Worm (Caenorhabditis elegans) whole organism, L2 larva: ENCODE data around the gene C28A5.1.
A peak's percentile ranks its signal among the peaks of the same experiment; 100 is the strongest.

Experiments used
- C34F6.9 ChIP-seq: fragments of 150-350 bp; optimal IDR thresholded peaks from 2 replicates; lab custom pipeline; 2014; ENCODE audit warnings: missing biosample characterization, missing genetic modification characterization
- F13H6.1 ChIP-seq: sonication (generic microtip); optimal IDR thresholded peaks from 2 replicates; lab custom pipeline; 2016; ENCODE audit warnings: missing genetic modification characterization, missing compliant biosample characterization
- R02D3.7 ChIP-seq: fragments of 150-350 bp; optimal IDR thresholded peaks from 2 replicates; lab custom pipeline; 2014; ENCODE audit warnings: missing biosample characterization, missing genetic modification characterization
- Y55F3AM.14 ChIP-seq: fragments of 200-800 bp; sonication (Bioruptor generic); optimal IDR thresholded peaks from 2 replicates; lab custom pipeline; 2018; ENCODE audit warnings: mild to moderate bottlenecking, missing genetic modification characterization, missing compliant biosample characterization
- ZK546.5 ChIP-seq: sonication (generic microtip); optimal IDR thresholded peaks from 2 replicates; lab custom pipeline; 2017; ENCODE audit warnings: missing biosample characterization, missing genetic modification characterization
- alr-1 ChIP-seq: fragments of 150-350 bp; optimal IDR thresholded peaks from 2 replicates; lab custom pipeline; 2014; ENCODE audit warnings: missing biosample characterization, missing genetic modification characterization
- aly-2 ChIP-seq: fragments of 150-350 bp; optimal IDR thresholded peaks from 2 replicates; lab custom pipeline; 2014; ENCODE audit warnings: missing biosample characterization, missing genetic modification characterization
- ama-1 ChIP-seq: fragments of 150-350 bp; optimal IDR thresholded peaks from 2 replicates; lab custom pipeline; 2018; ENCODE audit warnings: inconsistent platforms
- blmp-1 ChIP-seq: sonication (generic microtip); optimal IDR thresholded peaks from 2 replicates; lab custom pipeline; 2017; ENCODE audit warnings: missing genetic modification characterization, mild to moderate bottlenecking, missing compliant biosample characterization, antibody characterized with exemption, moderate library complexity; ENCODE audit not compliant: insufficient read depth
- ceh-16 ChIP-seq: fragments of 150-350 bp; optimal IDR thresholded peaks from 2 replicates; lab custom pipeline; 2014; ENCODE audit warnings: missing biosample characterization, missing genetic modification characterization
- ceh-82 ChIP-seq: fragments of 150-350 bp; optimal IDR thresholded peaks from 2 replicates; lab custom pipeline; 2014; ENCODE audit warnings: missing biosample characterization, missing genetic modification characterization
- crh-2 ChIP-seq: sonication (generic microtip); optimal IDR thresholded peaks from 2 replicates; lab custom pipeline; 2017; ENCODE audit warnings: missing biosample characterization, missing genetic modification characterization
- dmd-4 ChIP-seq: sonication (generic microtip); optimal IDR thresholded peaks from 2 replicates; lab custom pipeline; 2017; ENCODE audit warnings: missing biosample characterization, missing genetic modification characterization
- egl-27 ChIP-seq: sonication (generic microtip); optimal IDR thresholded peaks from 3 replicates; lab custom pipeline; 2017; ENCODE audit warnings: missing biosample characterization, missing genetic modification reagents, missing genetic modification characterization
- elt-1 ChIP-seq: fragments of 150-350 bp; optimal IDR thresholded peaks from 2 replicates; lab custom pipeline; 2014; ENCODE audit warnings: missing biosample characterization, missing genetic modification characterization
- elt-3 ChIP-seq: sonication (generic microtip); optimal IDR thresholded peaks from 2 replicates; lab custom pipeline; 2017; ENCODE audit warnings: missing biosample characterization, missing genetic modification characterization
- fos-1 ChIP-seq: fragments of 150-350 bp; optimal IDR thresholded peaks from 2 replicates; lab custom pipeline; 2014; ENCODE audit warnings: missing biosample characterization, missing genetic modification characterization
- gmeb-1 ChIP-seq: fragments of 150-350 bp; optimal IDR thresholded peaks from 2 replicates; lab custom pipeline; 2014; ENCODE audit warnings: missing biosample characterization, missing genetic modification characterization
- lin-11 ChIP-seq: fragments of 150-350 bp; sonication (generic microtip); optimal IDR thresholded peaks from 2 replicates; lab custom pipeline; 2014; ENCODE audit warnings: missing biosample characterization, missing genetic modification characterization, inconsistent platforms, mixed read lengths
- lin-13 ChIP-seq: fragments of 150-350 bp; optimal IDR thresholded peaks from 2 replicates; lab custom pipeline; 2014; ENCODE audit warnings: missing biosample characterization, missing genetic modification reagents, missing genetic modification characterization
- lin-39 ChIP-seq: fragments of 150-350 bp; optimal IDR thresholded peaks from 2 replicates; lab custom pipeline; 2014; ENCODE audit warnings: missing biosample characterization, missing genetic modification reagents, missing genetic modification characterization
- lsy-2 ChIP-seq, 2 experiments: fragments of 150-350 bp in 1 of 2; sonication (generic microtip) in 1 of 2; optimal IDR thresholded peaks; 2 replicates each; lab custom pipeline; 2014 to 2017; ENCODE audit warnings: missing biosample characterization in 2 of 2, missing genetic modification characterization in 2 of 2
- mab-5 ChIP-seq: fragments of 150-350 bp; optimal IDR thresholded peaks from 2 replicates; lab custom pipeline; 2014; ENCODE audit warnings: missing biosample characterization, missing genetic modification characterization
- mbf-1 ChIP-seq: sonication (generic microtip); optimal IDR thresholded peaks from 2 replicates; lab custom pipeline; 2017; ENCODE audit warnings: missing biosample characterization, missing genetic modification characterization
- mdl-1 ChIP-seq, 2 experiments: fragments of 150-350 bp in 1 of 2; sonication (generic microtip) in 1 of 2; optimal IDR thresholded peaks; 2 replicates each; lab custom pipeline; 2017; ENCODE audit warnings: missing biosample characterization in 2 of 2, missing genetic modification characterization in 2 of 2
- nhr-10 ChIP-seq: sonication (generic microtip); optimal IDR thresholded peaks from 2 replicates; lab custom pipeline; 2017; ENCODE audit warnings: missing biosample characterization, missing genetic modification characterization
- nhr-11 ChIP-seq: fragments of 150-350 bp; optimal IDR thresholded peaks from 2 replicates; lab custom pipeline; 2014; ENCODE audit warnings: missing biosample characterization, missing genetic modification characterization
- nhr-12 ChIP-seq: fragments of 150-350 bp; optimal IDR thresholded peaks from 2 replicates; lab custom pipeline; 2014; ENCODE audit warnings: missing biosample characterization, missing genetic modification characterization
- nhr-129 ChIP-seq: fragments of 150-350 bp; optimal IDR thresholded peaks from 2 replicates; lab custom pipeline; 2014; ENCODE audit warnings: missing biosample characterization, missing genetic modification characterization
- nhr-21 ChIP-seq: fragments of 150-350 bp; optimal IDR thresholded peaks from 2 replicates; lab custom pipeline; 2014; ENCODE audit warnings: missing biosample characterization, missing genetic modification characterization
- nhr-23 ChIP-seq: fragments of 150-350 bp; optimal IDR thresholded peaks from 2 replicates; lab custom pipeline; 2014; ENCODE audit warnings: missing biosample characterization, missing genetic modification reagents, missing genetic modification characterization
- nhr-237 ChIP-seq: fragments of 150-350 bp; optimal IDR thresholded peaks from 2 replicates; lab custom pipeline; 2014; ENCODE audit warnings: missing biosample characterization, missing genetic modification characterization
- nhr-25 ChIP-seq: fragments of 150-350 bp; sonication (generic microtip); optimal IDR thresholded peaks from 3 replicates; lab custom pipeline; 2014; ENCODE audit warnings: missing biosample characterization, missing genetic modification characterization
- nhr-6 ChIP-seq: fragments of 150-350 bp; optimal IDR thresholded peaks from 2 replicates; lab custom pipeline; 2014; ENCODE audit warnings: missing biosample characterization, missing genetic modification characterization
- nhr-77 ChIP-seq: fragments of 150-350 bp; optimal IDR thresholded peaks from 2 replicates; lab custom pipeline; 2014; ENCODE audit warnings: missing biosample characterization, missing genetic modification characterization
- peb-1 ChIP-seq: fragments of 150-350 bp; optimal IDR thresholded peaks from 2 replicates; lab custom pipeline; 2014; ENCODE audit warnings: missing biosample characterization, missing genetic modification characterization
- sem-4 ChIP-seq: fragments of 150-350 bp; optimal IDR thresholded peaks from 2 replicates; lab custom pipeline; 2014; ENCODE audit warnings: missing biosample characterization, missing genetic modification reagents, missing genetic modification characterization
- skn-1 ChIP-seq: sonication (generic microtip); optimal IDR thresholded peaks from 2 replicates; lab custom pipeline; 2017; ENCODE audit warnings: missing biosample characterization, missing genetic modification characterization
- sma-3 ChIP-seq: sonication (generic microtip); optimal IDR thresholded peaks from 2 replicates; lab custom pipeline; 2016; ENCODE audit warnings: missing genetic modification reagents, missing genetic modification characterization, missing compliant biosample characterization
- sma-9 ChIP-seq, 2 experiments: fragments of 150-350 bp in 1 of 2; sonication (generic microtip) in 1 of 2; optimal IDR thresholded peaks; 2 replicates each; lab custom pipeline; 2014 to 2016; ENCODE audit warnings: missing genetic modification characterization in 2 of 2, mild to moderate bottlenecking in 1 of 2, missing biosample characterization in 1 of 2, missing compliant biosample characterization in 1 of 2, missing genetic modification reagents in 1 of 2, moderate library complexity in 1 of 2
- snpc-4 ChIP-seq: fragments of 150-350 bp; optimal IDR thresholded peaks from 2 replicates; lab custom pipeline; 2014; ENCODE audit warnings: missing biosample characterization, missing genetic modification characterization
- unc-39 ChIP-seq: fragments of 150-350 bp; optimal IDR thresholded peaks from 2 replicates; lab custom pipeline; 2014; ENCODE audit warnings: missing biosample characterization, missing genetic modification characterization
- unc-55 ChIP-seq: fragments of 150-350 bp; sonication (generic microtip); optimal IDR thresholded peaks from 3 replicates; lab custom pipeline; 2014; ENCODE audit warnings: missing biosample characterization, missing genetic modification reagents, missing genetic modification characterization
- unc-62 ChIP-seq: fragments of 150-350 bp; optimal IDR thresholded peaks from 2 replicates; lab custom pipeline; 2014; ENCODE audit warnings: missing biosample characterization, missing genetic modification reagents, missing genetic modification characterization
- zag-1 ChIP-seq: fragments of 150-350 bp; optimal IDR thresholded peaks from 2 replicates; lab custom pipeline; 2014; ENCODE audit warnings: missing biosample characterization, missing genetic modification characterization
- ztf-1 ChIP-seq: fragments of 200-800 bp; sonication (Bioruptor generic); conservative IDR thresholded peaks from 2 replicates; pipeline ENCODE4 v1.3.6; 2022; ENCODE audit warnings: missing genetic modification characterization, missing compliant biosample characterization
- ztf-11 ChIP-seq: sonication (generic microtip); optimal IDR thresholded peaks from 2 replicates; lab custom pipeline; 2017; ENCODE audit warnings: missing biosample characterization, missing genetic modification characterization
- ztf-4 ChIP-seq: fragments of 150-350 bp; optimal IDR thresholded peaks from 2 replicates; lab custom pipeline; 2014; ENCODE audit warnings: missing biosample characterization, missing genetic modification characterization

C28A5.1 gene

ce11 chrIII:4476313-4476712 is 42.2 kb upstream of the C28A5.1 start:
- TF ChIP-seq skn-1 (no peak), lsy-2 (tag; optimal IDR thresholded peaks at IDR 0.05; lab: Kevin White, UChicago) (no peak), unc-39 (tag; lab: Kevin White, UChicago) (no peak), lin-11 (tag; lab: Kevin White, UChicago) (no peak), snpc-4 (tag; lab: Kevin White, UChicago) (no peak), nhr-129 (tag; lab: Kevin White, UChicago) (no peak), lin-13 (GFP tag; lab: Kevin White, UChicago) (no peak), ceh-16 (tag; lab: Kevin White, UChicago) (no peak), F13H6.1 (tag; lab: Kevin White, UChicago) (no peak), unc-55 (GFP tag; lab: Kevin White, UChicago) (no peak), crh-2 (tag; lab: Kevin White, UChicago) (no peak), gmeb-1 (tag; lab: Kevin White, UChicago) (no peak), egl-27 (tag; lab: Kevin White, UChicago) (no peak), nhr-6 (no peak), unc-62 (GFP tag; lab: Kevin White, UChicago) (no peak), C34F6.9 (no peak), lin-39 (tag; lab: Kevin White, UChicago) (no peak), nhr-25 (tag; lab: Kevin White, UChicago) (no peak), ztf-4 (tag; lab: Kevin White, UChicago) (no peak)
- TF ChIP-seq, all 48 proteins: peak for 0

- TF ChIP-seq nhr-21 (tag; lab: Kevin White, UChicago) (peak; percentile 99), unc-39 (tag; lab: Kevin White, UChicago) (no peak), lsy-2 (tag; optimal IDR thresholded peaks at IDR 0.05; lab: Kevin White, UChicago) (peak; percentile 100), F13H6.1 (tag; lab: Kevin White, UChicago) (peak; percentile 99), ZK546.5 (tag; lab: Kevin White, UChicago) (peak; percentile 84), lin-13 (GFP tag; lab: Kevin White, UChicago) (peak; percentile 98), nhr-77 (peak; percentile 92), mdl-1 (tag; optimal IDR thresholded peaks at IDR 0.05; lab: Kevin White, UChicago) (peak; percentile 93 to 95), elt-3 (tag; lab: Kevin White, UChicago) (no peak), dmd-4 (tag; lab: Kevin White, UChicago) (peak; percentile 63), nhr-11 (tag; lab: Kevin White, UChicago) (no peak), nhr-237 (tag; lab: Kevin White, UChicago) (peak; percentile 89), blmp-1 (tag; lab: Kevin White, UChicago) (peak; percentile 95), ztf-11 (tag; lab: Kevin White, UChicago) (peak; percentile 61), alr-1 (no peak), gmeb-1 (tag; lab: Kevin White, UChicago) (peak; percentile 96), nhr-10 (tag; lab: Kevin White, UChicago) (peak; percentile 90), elt-1 (tag; lab: Kevin White, UChicago) (no peak), sem-4 (tag; lab: Kevin White, UChicago) (peak; percentile 100), zag-1 (tag; lab: Kevin White, UChicago) (peak; percentile 96), unc-55 (GFP tag; lab: Kevin White, UChicago) (peak; percentile 99), nhr-12 (tag; lab: Kevin White, UChicago) (peak; percentile 77), ztf-4 (tag; lab: Kevin White, UChicago) (peak; percentile 99), sma-3 (peak; percentile 99), ama-1 (peak; percentile 47), nhr-25 (tag; lab: Kevin White, UChicago) (peak; percentile 99), mab-5 (tag; lab: Kevin White, UChicago) (peak; percentile 97), sma-9 (GFP tag; optimal IDR thresholded peaks at IDR 0.05; lab: Kevin White, UChicago) (peak; percentile 99), sma-9 (tag; optimal IDR thresholded peaks at IDR 0.05; lab: Kevin White, UChicago) (no peak), crh-2 (tag; lab: Kevin White, UChicago) (peak; percentile 99), skn-1 (peak; percentile 92), Y55F3AM.14 (GFP tag; lab: Kevin White, UChicago) (peak; percentile 97), unc-62 (GFP tag; lab: Kevin White, UChicago) (peak; percentile 80), egl-27 (tag; lab: Kevin White, UChicago) (peak; percentile 97), snpc-4 (tag; lab: Kevin White, UChicago) (peak; percentile 92), lin-11 (tag; lab: Kevin White, UChicago) (peak; percentile 98), nhr-23 (tag; lab: Kevin White, UChicago) (no peak), lin-39 (tag; lab: Kevin White, UChicago) (peak; percentile 80), peb-1 (tag; lab: Kevin White, UChicago) (no peak), C34F6.9 (peak; percentile 100), fos-1 (peak; percentile 99), R02D3.7 (tag; lab: Kevin White, UChicago) (peak; percentile 81), nhr-129 (tag; lab: Kevin White, UChicago) (peak; percentile 99), ceh-16 (tag; lab: Kevin White, UChicago) (peak; percentile 95), ztf-1 (GFP tag; lab: Robert Waterston, UW) (no peak), nhr-6 (peak; percentile 99), mbf-1 (tag; lab: Kevin White, UChicago) (peak; percentile 53), ceh-82 (tag; lab: Kevin White, UChicago) (peak; percentile 94), aly-2 (tag; lab: Kevin White, UChicago) (peak; percentile 89)
Observed at ce11 chrIII:4475428-4475968, 41.4 kb upstream of the C28A5.1 start, which contains the start of gene rps-1. Gene rps-1 (plus strand): TSS chrIII:4475918.
